Fruit fly (Drosophila melanogaster): ENCODE results near the gene Acn.
A peak's percentile ranks its signal among the peaks of the same experiment; 100 is the strongest.

Gene Acn

DNA sequence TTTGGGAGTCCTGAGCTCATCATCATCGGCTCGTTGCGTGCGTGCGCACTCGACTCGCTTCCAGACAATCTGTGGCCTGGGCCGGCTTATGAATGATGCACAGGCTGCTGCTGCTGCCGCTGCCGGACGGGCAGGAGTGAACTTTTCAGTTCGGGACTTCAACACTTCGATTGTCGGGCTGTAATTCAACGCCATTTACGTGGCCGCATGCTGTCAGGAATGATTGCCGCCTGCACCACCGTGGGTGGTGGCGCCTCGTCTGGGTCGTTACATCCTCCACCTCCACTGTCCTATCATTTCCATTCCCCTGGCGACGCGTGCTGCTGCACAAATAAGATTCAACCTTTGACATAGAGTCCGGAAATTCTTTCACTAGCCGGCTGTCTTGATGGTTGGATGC, 35.1 kb upstream of the Acn start:
- TF ChIP-seq pad (GFP tag; optimal IDR thresholded peaks at IDR 0.05) (no peak), toe (GFP tag; optimal IDR thresholded peaks at IDR 0.05) (no peak), ovo (GFP tag; optimal IDR thresholded peaks at IDR 0.05) (no peak), CG33017 (tag; optimal IDR thresholded peaks at IDR 0.05) (no peak), cnc (optimal IDR thresholded peaks at IDR 0.05) (no peak), CG7045 (GFP tag; optimal IDR thresholded peaks at IDR 0.05) (no peak), Clk (GFP tag; optimal IDR thresholded peaks at IDR 0.05) (no peak), CG7101 (tag; optimal IDR thresholded peaks at IDR 0.05) (no peak), CG1620 (GFP tag; optimal IDR thresholded peaks at IDR 0.05) (no peak), Mnt (GFP tag; optimal IDR thresholded peaks at IDR 0.05) (no peak)

DNA sequence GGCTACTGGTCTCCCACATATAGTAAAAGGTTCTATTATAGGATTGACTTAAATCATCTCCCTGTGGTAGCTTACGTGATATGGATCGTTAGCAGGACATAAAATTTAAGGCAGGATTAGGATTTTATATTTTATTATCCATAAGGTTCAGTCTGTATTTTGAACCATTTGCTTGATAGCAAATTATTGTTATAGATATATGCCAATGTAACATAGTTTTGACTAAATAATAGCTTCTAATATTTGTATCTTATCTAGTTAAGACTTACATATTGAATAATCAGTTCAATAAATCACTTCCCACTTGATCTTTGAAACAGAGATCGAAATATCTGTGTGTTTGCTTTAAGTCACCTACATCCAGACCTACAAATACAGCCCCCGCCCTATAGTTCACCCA, 34.6 kb upstream of the Acn start, which contains the start of gene robl37BC:
TSS of gene robl37BC (plus strand) at position 301 of the 400 bp plus-strand sequence.
- TF ChIP-seq ovo (GFP tag; optimal IDR thresholded peaks at IDR 0.05) (no peak), Hr96 (GFP tag; optimal IDR thresholded peaks at IDR 0.05) (no peak), kay (GFP tag; ENCODE audit: borderline replicate concordance) (no peak), Crg-1 (GFP tag; optimal IDR thresholded peaks at IDR 0.05) (no peak), pad (GFP tag; optimal IDR thresholded peaks at IDR 0.05) (no peak), CG11617 (GFP tag; optimal IDR thresholded peaks at IDR 0.05) (no peak), CG5204 (GFP tag; optimal IDR thresholded peaks at IDR 0.05) (no peak), CG1620 (GFP tag; optimal IDR thresholded peaks at IDR 0.05) (no peak), CG14711 (tag; optimal IDR thresholded peaks at IDR 0.05) (no peak), toe (GFP tag; optimal IDR thresholded peaks at IDR 0.05) (no peak), CG7101 (tag; optimal IDR thresholded peaks at IDR 0.05) (no peak), CG33017 (tag; optimal IDR thresholded peaks at IDR 0.05) (no peak), cic (GFP tag; optimal IDR thresholded peaks at IDR 0.05) (no peak)

DNA sequence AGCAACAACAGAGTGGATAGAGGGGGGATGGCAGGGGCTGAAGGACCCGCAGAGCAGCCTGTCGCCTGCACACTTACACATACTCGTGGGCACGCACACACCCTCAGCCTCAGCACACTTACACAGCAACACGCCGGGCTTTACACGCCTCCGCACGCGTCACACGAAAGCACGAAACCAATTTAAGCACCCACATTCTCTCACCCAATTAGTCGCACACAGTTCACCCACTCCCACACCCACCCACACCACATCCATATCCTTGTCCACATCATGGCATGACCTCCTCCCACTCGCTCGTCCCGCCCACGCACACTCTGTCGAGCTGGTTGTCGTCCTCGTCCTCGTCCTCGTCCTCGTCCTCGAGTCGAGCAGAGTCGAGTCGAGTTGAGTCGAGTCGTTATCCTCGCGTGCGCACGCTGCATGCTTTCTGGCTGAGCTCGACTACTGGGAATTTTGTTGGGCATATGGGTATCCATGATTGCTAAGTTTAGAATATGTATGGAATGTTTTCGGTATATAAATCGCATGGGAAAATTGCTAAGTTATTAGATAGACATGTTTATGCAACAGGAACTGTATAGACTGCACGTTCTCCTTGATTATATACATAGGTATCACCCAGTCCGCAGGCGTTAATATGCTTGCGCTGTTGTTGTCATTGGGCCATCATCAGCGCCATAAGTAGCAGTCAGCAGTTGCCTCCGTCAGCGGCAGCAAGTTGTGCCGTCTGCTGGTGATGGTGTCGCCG, 33.1 kb upstream of the Acn start:
- no peak for TF ChIP-seq cic (GFP tag; optimal IDR thresholded peaks at IDR 0.05)
- TF ChIP-seq bab1 (GFP tag; optimal IDR thresholded peaks at IDR 0.05), result no peak
- no peak for TF ChIP-seq cnc (optimal IDR thresholded peaks at IDR 0.05)
- TF ChIP-seq CG12768 (GFP tag; optimal IDR thresholded peaks at IDR 0.05), result no peak
- TF ChIP-seq CG7101 (tag; optimal IDR thresholded peaks at IDR 0.05), result peak; percentile 14
- no peak for TF ChIP-seq Clk (GFP tag; optimal IDR thresholded peaks at IDR 0.05)
- TF ChIP-seq Hr96 (GFP tag; optimal IDR thresholded peaks at IDR 0.05), result no peak
- TF ChIP-seq Crg-1 (GFP tag; optimal IDR thresholded peaks at IDR 0.05), result no peak
- no peak for TF ChIP-seq kay (GFP tag; ENCODE audit: borderline replicate concordance)
- no peak for TF ChIP-seq CG5204 (GFP tag; optimal IDR thresholded peaks at IDR 0.05)
- TF ChIP-seq ovo (GFP tag; optimal IDR thresholded peaks at IDR 0.05), result no peak
- TF ChIP-seq toe (GFP tag; optimal IDR thresholded peaks at IDR 0.05), result no peak
- peak; percentile 56 for TF ChIP-seq CG33017 (tag; optimal IDR thresholded peaks at IDR 0.05)
- no peak for TF ChIP-seq Mnt (GFP tag; optimal IDR thresholded peaks at IDR 0.05)

DNA sequence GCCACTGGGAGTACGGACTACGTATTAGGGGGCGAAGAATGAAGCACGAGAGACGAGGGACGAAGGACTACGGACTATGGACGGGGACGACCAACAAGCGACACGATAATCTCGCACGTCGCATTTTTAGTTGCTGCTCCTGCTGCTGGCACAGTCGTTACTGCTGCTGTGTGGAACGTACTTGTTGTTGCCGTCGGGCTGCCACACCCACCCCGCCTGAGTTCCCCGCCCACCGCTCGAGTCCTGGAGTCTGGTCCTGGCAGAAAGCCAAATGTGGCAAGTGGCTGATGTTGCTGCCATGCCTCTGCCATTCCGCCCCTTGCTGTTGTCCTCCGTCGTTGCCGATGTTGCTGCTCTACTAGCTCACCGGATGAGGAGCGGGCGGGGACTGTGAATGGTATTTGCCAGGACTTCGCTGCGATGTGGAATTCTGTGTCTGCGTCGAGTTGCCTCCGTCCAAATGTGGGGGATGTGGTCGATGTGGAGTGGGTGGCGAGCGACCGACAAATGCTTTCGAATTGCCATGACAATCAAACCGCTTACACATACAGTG, 32.3 kb upstream of the Acn start:
- TF ChIP-seq pad (GFP tag; optimal IDR thresholded peaks at IDR 0.05), result no peak
- no peak for TF ChIP-seq CG1620 (GFP tag; optimal IDR thresholded peaks at IDR 0.05)

DNA sequence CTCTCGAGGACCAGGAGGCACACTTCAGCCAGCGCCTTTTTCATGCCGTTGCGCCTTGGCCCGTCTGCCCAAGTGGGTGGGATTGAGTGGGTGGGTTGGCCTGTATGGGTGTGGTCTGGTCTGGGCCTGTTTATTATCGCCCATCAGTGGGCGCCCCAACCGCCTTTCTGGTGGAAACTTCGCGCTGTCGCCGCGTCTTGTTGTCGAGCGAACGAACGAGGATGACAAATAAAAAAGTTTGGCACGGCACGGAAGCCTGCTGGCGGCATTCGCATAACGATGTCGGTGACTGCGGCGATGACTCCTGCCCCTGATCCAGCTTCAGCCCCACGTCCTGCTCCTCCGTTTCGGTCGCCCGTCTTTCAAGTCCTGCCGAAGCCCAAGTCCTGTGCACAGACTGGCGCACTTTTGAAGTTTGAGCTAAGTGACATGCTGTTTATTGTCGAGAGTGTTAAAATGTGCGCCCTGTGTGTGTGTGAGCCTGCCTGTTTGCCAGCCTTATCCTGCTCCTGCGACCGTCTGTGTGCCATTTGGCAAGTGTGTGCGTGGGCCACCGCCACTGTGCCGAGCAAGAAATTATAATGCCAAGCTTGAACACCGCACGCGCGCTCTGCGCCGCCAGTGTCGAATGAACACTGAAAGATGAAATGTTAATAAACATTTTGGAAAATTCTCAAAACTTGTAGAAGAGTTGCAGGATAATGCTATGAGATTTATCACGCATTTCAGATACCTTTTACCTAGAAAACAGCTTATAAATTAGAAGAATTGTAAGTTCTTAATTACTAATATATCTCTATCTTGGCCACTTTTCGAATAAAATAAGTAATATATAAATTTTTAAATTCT, 30.9 kb upstream of the Acn start:
- TF ChIP-seq CG33017 (tag; optimal IDR thresholded peaks at IDR 0.05) (peak; percentile 56), pad (GFP tag; optimal IDR thresholded peaks at IDR 0.05) (no peak), kay (GFP tag; ENCODE audit: borderline replicate concordance) (no peak), toe (GFP tag; optimal IDR thresholded peaks at IDR 0.05) (peak; percentile 41), Clk (GFP tag; optimal IDR thresholded peaks at IDR 0.05) (peak; percentile 36), CG11617 (GFP tag; optimal IDR thresholded peaks at IDR 0.05) (peak; percentile 30), Hr96 (GFP tag; optimal IDR thresholded peaks at IDR 0.05) (no peak), Mnt (GFP tag; optimal IDR thresholded peaks at IDR 0.05) (no peak), CG12768 (GFP tag; optimal IDR thresholded peaks at IDR 0.05) (peak; percentile 68), cnc (optimal IDR thresholded peaks at IDR 0.05) (no peak), CG14711 (tag; optimal IDR thresholded peaks at IDR 0.05) (no peak), CG7101 (tag; optimal IDR thresholded peaks at IDR 0.05) (peak; percentile 28), CG7045 (GFP tag; optimal IDR thresholded peaks at IDR 0.05) (peak; percentile 64), Crg-1 (GFP tag; optimal IDR thresholded peaks at IDR 0.05) (no peak), cic (GFP tag; optimal IDR thresholded peaks at IDR 0.05) (no peak), ovo (GFP tag; optimal IDR thresholded peaks at IDR 0.05) (no peak), bab1 (GFP tag; optimal IDR thresholded peaks at IDR 0.05) (no peak), CG5204 (GFP tag; optimal IDR thresholded peaks at IDR 0.05) (peak; percentile 67), CG1620 (GFP tag; optimal IDR thresholded peaks at IDR 0.05) (no peak), tj (GFP tag; optimal IDR thresholded peaks at IDR 0.05) (no peak)

dm6 chr2L:19014881-19015366, 30.2 kb upstream of the Acn start:
- no peak for TF ChIP-seq CG11617 (GFP tag; optimal IDR thresholded peaks at IDR 0.05)
- no peak for TF ChIP-seq bab1 (GFP tag; optimal IDR thresholded peaks at IDR 0.05)
- no peak for TF ChIP-seq ovo (GFP tag; optimal IDR thresholded peaks at IDR 0.05)
- no peak for TF ChIP-seq CG5204 (GFP tag; optimal IDR thresholded peaks at IDR 0.05)
- no peak for TF ChIP-seq cnc (optimal IDR thresholded peaks at IDR 0.05)
- TF ChIP-seq cic (GFP tag; optimal IDR thresholded peaks at IDR 0.05), result no peak
- no peak for TF ChIP-seq CG33017 (tag; optimal IDR thresholded peaks at IDR 0.05)
- no peak for TF ChIP-seq CG7101 (tag; optimal IDR thresholded peaks at IDR 0.05)
- no peak for TF ChIP-seq Mnt (GFP tag; optimal IDR thresholded peaks at IDR 0.05)
- no peak for TF ChIP-seq CG1620 (GFP tag; optimal IDR thresholded peaks at IDR 0.05)
- no peak for TF ChIP-seq CG7045 (GFP tag; optimal IDR thresholded peaks at IDR 0.05)
- TF ChIP-seq Hr96 (GFP tag; optimal IDR thresholded peaks at IDR 0.05), result no peak
- TF ChIP-seq CG12768 (GFP tag; optimal IDR thresholded peaks at IDR 0.05), result no peak
- no peak for TF ChIP-seq toe (GFP tag; optimal IDR thresholded peaks at IDR 0.05)
